Worm (Caenorhabditis elegans): ENCODE measurements around the gene sqv-1.
"Not testable (repeated sequence)": the region's sequence is repeated elsewhere in the genome, so short reads cannot be mapped to it uniquely, and the experiment has no call there.

DNA sequence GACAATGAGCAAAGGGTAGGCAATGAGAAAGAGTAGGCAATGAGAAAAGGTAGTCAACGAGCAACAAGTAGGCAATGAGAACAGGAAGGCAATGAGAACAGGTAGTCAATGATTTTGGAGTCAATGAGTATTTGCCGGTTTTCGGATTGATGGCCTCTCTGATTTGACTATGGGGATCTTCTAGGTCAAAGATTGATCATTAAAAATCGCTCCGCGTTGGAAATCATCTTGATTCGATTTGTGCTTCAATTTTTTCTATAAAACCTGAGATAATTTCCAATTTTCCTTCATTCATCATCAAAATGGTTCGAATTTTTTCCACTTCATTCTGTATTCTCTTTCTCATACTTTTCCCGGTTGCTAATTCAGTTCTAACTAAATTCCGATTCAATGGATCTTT, 8.9 kb upstream of the sqv-1 start, which contains the start of gene F17E9.16:
- not testable (repeated sequence) for TF ChIP-seq him-1, dao-5 (tag; optimal IDR thresholded peaks at IDR 0.05)
